Worm (Caenorhabditis elegans) whole organism, early embryonic: ENCODE results near the gene sdc-1.

ENCODE experiments used
- ceh-36 ChIP-seq: sonication (generic microtip); optimal IDR thresholded peaks from 2 replicates; lab custom pipeline; 2016; ENCODE audit warnings: missing genetic modification characterization, inconsistent platforms, missing compliant biosample characterization
- ets-7 ChIP-seq: sonication (generic microtip); optimal IDR thresholded peaks from 2 replicates; lab custom pipeline; 2016; ENCODE audit warnings: missing genotype, missing genetic modification characterization, missing compliant biosample characterization

- TF ChIP-seq ets-7 (no peak), ceh-36 (no peak)
Observed at ce11 chrX:16289635-16290034, 14.1 kb downstream of the sdc-1 start.
